Fruit fly (Drosophila melanogaster) whole organism, pupa: ENCODE results near the gene dlp.

Experiments
- CG12605 ChIP-seq: fragments of 200-800 bp; sonication (Bioruptor generic); IDR thresholded peaks from 2 replicates; pipeline ENCODE4 v1.3.6; 2022; ENCODE audit warnings: missing biosample characterization, missing genetic modification characterization
- CG15710 ChIP-seq: fragments of 200-800 bp; sonication (Bioruptor generic); optimal IDR thresholded peaks from 2 replicates; lab custom pipeline; 2018; ENCODE audit warnings: missing biosample characterization, mild to moderate bottlenecking, missing genetic modification characterization, moderate library complexity
- CG34367 ChIP-seq: fragments of 200-800 bp; sonication (Bioruptor generic); optimal IDR thresholded peaks from 2 replicates; lab custom pipeline; 2018; ENCODE audit warnings: missing biosample characterization, mild to moderate bottlenecking, missing genetic modification characterization
- CG4496 ChIP-seq: fragments of 200-800 bp; sonication (Bioruptor generic); IDR thresholded peaks from 3 replicates; pipeline ENCODE4 v1.3.6; 2022; ENCODE audit warnings: missing biosample characterization, missing genetic modification characterization
- CG8301 ChIP-seq: fragments of 200-800 bp; sonication (Bioruptor generic); optimal IDR thresholded peaks from 2 replicates; lab custom pipeline; 2018; ENCODE audit warnings: missing biosample characterization, mild to moderate bottlenecking, missing genetic modification characterization
- Ets98B ChIP-seq: fragments of 200-800 bp; sonication (Bioruptor generic); IDR thresholded peaks from 2 replicates; pipeline ENCODE4 v1.3.6; 2022; ENCODE audit warnings: missing biosample characterization, missing genetic modification characterization
- Snoo ChIP-seq: fragments of 200-800 bp; sonication (Bioruptor generic); optimal IDR thresholded peaks from 3 replicates; lab custom pipeline; 2017; ENCODE audit warnings: missing biosample characterization, mild to moderate bottlenecking, missing genetic modification characterization, inconsistent platforms

DNA sequence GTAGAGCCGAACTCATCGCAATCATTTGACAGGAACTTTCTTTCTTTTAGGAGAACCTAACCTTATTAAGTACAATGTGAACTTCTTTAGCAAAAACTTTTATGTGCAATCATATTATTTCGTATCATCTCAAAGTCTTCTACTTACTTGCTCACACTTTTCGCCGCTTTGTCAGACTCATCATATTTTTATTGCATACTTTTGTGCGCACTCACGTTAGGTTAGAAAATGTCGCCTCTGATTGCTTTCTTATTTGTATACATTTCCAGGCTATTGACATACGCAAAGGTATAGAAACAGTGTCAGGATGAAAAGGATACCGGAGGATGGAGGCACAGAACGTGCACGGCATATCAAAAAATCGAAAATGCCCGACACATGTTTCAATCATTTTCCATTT lies 29.2 kb upstream of the dlp start:
- TF ChIP-seq Ets98B (GFP tag; lab: Robert Waterston, UW) (no peak), Snoo (tag; lab: Kevin White, UChicago) (no peak), CG15710 (tag; lab: Kevin White, UChicago) (no peak), CG4496 (no peak), CG12605 (GFP tag; lab: Robert Waterston, UW) (no peak), CG34367 (tag; lab: Kevin White, UChicago) (no peak), CG8301 (tag; lab: Kevin White, UChicago) (no peak)
